Fruit fly (Drosophila melanogaster) whole organism, embryonic: ENCODE results near the gene cwo.
A peak's percentile ranks its signal among the peaks of the same experiment; 100 is the strongest.

Experiments used
- Aef1 ChIP-seq: fragments of 200-800 bp; sonication (Bioruptor generic); IDR thresholded peaks from 3 replicates; pipeline ENCODE4 v1.3.6; 2022; ENCODE audit warnings: missing biosample characterization, missing genetic modification characterization
- CG10209 ChIP-seq: fragments of 200-800 bp; sonication (Bioruptor generic); optimal IDR thresholded peaks from 3 replicates; lab custom pipeline; 2017; ENCODE audit warnings: missing biosample characterization, mild to moderate bottlenecking, missing genetic modification characterization, missing genetic modification reagents
- CG10565 ChIP-seq: fragments of 200-800 bp; sonication (Bioruptor generic); optimal IDR thresholded peaks from 3 replicates; lab custom pipeline; 2016; ENCODE audit warnings: missing biosample characterization, mild to moderate bottlenecking, missing genetic modification characterization
- CG12155 ChIP-seq: fragments of 200-800 bp; sonication (Bioruptor generic); optimal IDR thresholded peaks from 3 replicates; lab custom pipeline; 2016; ENCODE audit warnings: missing biosample characterization, missing genetic modification characterization
- CG12219 ChIP-seq: fragments of 200-800 bp; sonication (Bioruptor generic); optimal IDR thresholded peaks from 3 replicates; lab custom pipeline; 2018; ENCODE audit warnings: missing biosample characterization, mild to moderate bottlenecking, missing genetic modification characterization
- CG13296 ChIP-seq: fragments of 200-800 bp; sonication (Bioruptor generic); optimal IDR thresholded peaks from 3 replicates; lab custom pipeline; 2018; ENCODE audit warnings: missing biosample characterization, mild to moderate bottlenecking, missing genetic modification characterization
- CG13424 ChIP-seq: fragments of 200-800 bp; sonication (Bioruptor generic); optimal IDR thresholded peaks from 2 replicates; lab custom pipeline; 2019; ENCODE audit warnings: missing biosample characterization, mild to moderate bottlenecking, missing genetic modification characterization, moderate library complexity
- CG1602 ChIP-seq: fragments of 200-800 bp; sonication (Bioruptor generic); optimal IDR thresholded peaks from 3 replicates; lab custom pipeline; 2016; ENCODE audit warnings: missing biosample characterization, missing genetic modification characterization
- CG17186 ChIP-seq: fragments of 200-800 bp; sonication (Bioruptor generic); optimal IDR thresholded peaks from 3 replicates; lab custom pipeline; 2017; ENCODE audit warnings: missing biosample characterization, missing genetic modification reagents, missing genetic modification characterization
- CG17829 ChIP-seq: fragments of 200-800 bp; optimal IDR thresholded peaks from 2 replicates; lab custom pipeline; 2019; ENCODE audit warnings: missing biosample characterization, mild to moderate bottlenecking, missing genetic modification characterization, moderate library complexity
- CG18599 ChIP-seq: fragments of 200-800 bp; sonication (Bioruptor generic); optimal IDR thresholded peaks from 3 replicates; lab custom pipeline; 2017; ENCODE audit warnings: missing biosample characterization, missing genetic modification characterization, mild to moderate bottlenecking, moderate library complexity, missing genetic modification reagents
- CG2116 ChIP-seq: fragments of 200-800 bp; sonication (Bioruptor generic); optimal IDR thresholded peaks from 3 replicates; lab custom pipeline; 2018; ENCODE audit warnings: missing biosample characterization, mild to moderate bottlenecking, missing genetic modification characterization
- CG2678 ChIP-seq: fragments of 200-800 bp; sonication (Bioruptor generic); optimal IDR thresholded peaks from 3 replicates; lab custom pipeline; 2019; ENCODE audit warnings: missing biosample characterization, mild to moderate bottlenecking, missing genetic modification characterization, moderate library complexity
- CG2889 ChIP-seq: fragments of 200-800 bp; sonication (Bioruptor generic); IDR thresholded peaks from 3 replicates; pipeline ENCODE4 v1.3.6; 2022; ENCODE audit warnings: missing biosample characterization, missing genetic modification characterization
- CG31365 ChIP-seq: fragments of 200-800 bp; sonication (Bioruptor generic); optimal IDR thresholded peaks from 2 replicates; lab custom pipeline; 2018; ENCODE audit warnings: missing biosample characterization, mild to moderate bottlenecking, missing genetic modification characterization
- CG42726 ChIP-seq: fragments of 200-800 bp; sonication (Bioruptor generic); IDR thresholded peaks from 2 replicates; pipeline ENCODE4 v1.3.6; 2022; ENCODE audit warnings: missing biosample characterization, missing genetic modification characterization; ENCODE audit not compliant: partially characterized antibody
- CG4328 ChIP-seq: fragments of 200-800 bp; sonication (Bioruptor generic); optimal IDR thresholded peaks from 3 replicates; lab custom pipeline; 2017; ENCODE audit warnings: missing biosample characterization, missing genetic modification reagents, missing genetic modification characterization
- CG5953 ChIP-seq: fragments of 200-800 bp; sonication (Bioruptor generic); IDR thresholded peaks from 2 replicates; pipeline ENCODE4 v1.3.6; 2022; ENCODE audit warnings: missing biosample characterization, missing genetic modification characterization
- CG7357 ChIP-seq: fragments of 200-800 bp; sonication (Bioruptor generic); IDR thresholded peaks from 3 replicates; pipeline ENCODE4 v1.3.6; 2022; ENCODE audit warnings: missing biosample characterization, missing genetic modification characterization
- CG7987 ChIP-seq: fragments of 200-800 bp; sonication (Bioruptor generic); optimal IDR thresholded peaks from 2 replicates; lab custom pipeline; 2018; ENCODE audit warnings: missing biosample characterization, mild to moderate bottlenecking, missing genetic modification characterization, moderate library complexity
- CG9437 ChIP-seq: fragments of 200-800 bp; sonication (Bioruptor generic); optimal IDR thresholded peaks from 2 replicates; lab custom pipeline; 2018; ENCODE audit warnings: missing biosample characterization, mild to moderate bottlenecking, missing genetic modification characterization
- D ChIP-seq, 2 experiments: fragments of 200-800 bp in 1 of 2; fragments of >200 bp in 1 of 2; sonication (Bioruptor generic) in 1 of 2; optimal IDR thresholded peaks; 2 replicates in 1 of 2; 3 replicates in 1 of 2; lab custom pipeline; 2017; ENCODE audit warnings: mild to moderate bottlenecking in 1 of 2, missing biosample characterization in 1 of 2, missing genetic modification characterization in 1 of 2, missing genetic modification reagents in 1 of 2
- Ets65A ChIP-seq: fragments of 200-800 bp; sonication (Bioruptor generic); peaks from one replicate; lab custom pipeline; 2016; ENCODE audit warnings: missing biosample characterization, missing genetic modification characterization
- HmgZ ChIP-seq: fragments of 200-800 bp; sonication (Bioruptor generic); optimal IDR thresholded peaks from 2 replicates; lab custom pipeline; 2018; ENCODE audit warnings: missing biosample characterization, mild to moderate bottlenecking, missing genetic modification characterization
- Lim3 ChIP-seq: fragments of 200-800 bp; sonication (Bioruptor generic); IDR thresholded peaks from 2 replicates; pipeline ENCODE4 v1.3.6; 2022; ENCODE audit warnings: missing biosample characterization, missing genetic modification characterization
- Med ChIP-seq: fragments of 200-800 bp; sonication (Bioruptor generic); peaks from one replicate; lab custom pipeline; 2016; ENCODE audit warnings: missing biosample characterization, missing genetic modification characterization, mild to moderate bottlenecking, inconsistent platforms, moderate library complexity
- Six4 ChIP-seq: fragments of 200-800 bp; sonication (Bioruptor generic); optimal IDR thresholded peaks from 2 replicates; lab custom pipeline; 2016; ENCODE audit warnings: missing biosample characterization, missing genetic modification characterization
- Taf1 ChIP-seq: fragments of 200-800 bp; sonication (Bioruptor generic); IDR thresholded peaks from 2 replicates; pipeline ENCODE4 v1.3.6; 2022; ENCODE audit warnings: missing biosample characterization, missing genetic modification characterization
- Xbp1 ChIP-seq: fragments of 200-800 bp; sonication (Bioruptor generic); optimal IDR thresholded peaks from 3 replicates; lab custom pipeline; 2016; ENCODE audit warnings: missing biosample characterization, mild to moderate bottlenecking, missing genetic modification characterization
- bsh ChIP-seq, 2 experiments: fragments of 200-800 bp; sonication (Bioruptor generic); optimal IDR thresholded peaks; 2 replicates each; lab custom pipeline; 2017 to 2018; ENCODE audit warnings: mild to moderate bottlenecking in 2 of 2, missing biosample characterization in 2 of 2, missing genetic modification characterization in 2 of 2, moderate library complexity in 1 of 2
- croc ChIP-seq: fragments of 200-800 bp; sonication (Bioruptor generic); conservative IDR thresholded peaks from 3 replicates; pipeline ENCODE4 v1.3.6; 2022; ENCODE audit warnings: missing biosample characterization, missing genetic modification characterization
- cwo ChIP-seq: fragments of 200-800 bp; sonication (Bioruptor generic); optimal IDR thresholded peaks from 3 replicates; lab custom pipeline; 2017; ENCODE audit warnings: missing biosample characterization, missing genetic modification characterization, mild to moderate bottlenecking, moderate library complexity, missing genetic modification reagents
- dan ChIP-seq: fragments of 200-800 bp; sonication (Bioruptor generic); IDR thresholded peaks from 2 replicates; pipeline ENCODE4 v1.3.6; 2022; ENCODE audit warnings: missing biosample characterization, missing genetic modification characterization
- gcm2 ChIP-seq: fragments of 200-800 bp; sonication (Bioruptor generic); optimal IDR thresholded peaks from 2 replicates; lab custom pipeline; 2016; ENCODE audit warnings: missing biosample characterization, missing genetic modification characterization
- gsb-n ChIP-seq: fragments of 200-800 bp; sonication (Bioruptor generic); optimal IDR thresholded peaks from 3 replicates; lab custom pipeline; 2018; ENCODE audit warnings: missing biosample characterization, mild to moderate bottlenecking, missing genetic modification characterization
- kah ChIP-seq: fragments of 200-800 bp; sonication (Bioruptor generic); optimal IDR thresholded peaks from 2 replicates; lab custom pipeline; 2018; ENCODE audit warnings: missing biosample characterization, mild to moderate bottlenecking, missing genetic modification characterization
- ken ChIP-seq: fragments of 200-800 bp; sonication (Bioruptor generic); IDR thresholded peaks from 3 replicates; pipeline ENCODE4 v1.3.6; 2022; ENCODE audit warnings: missing biosample characterization, missing genetic modification characterization
- lola ChIP-seq, 3 experiments: fragments of >200 bp in 2 of 3; fragments of 200-800 bp in 1 of 3; sonication (Bioruptor generic) in 1 of 3; optimal IDR thresholded peaks; 2 replicates each; lab custom pipeline; 2017 to 2019; ENCODE audit warnings: missing biosample characterization in 3 of 3, missing genetic modification characterization in 3 of 3, mild to moderate bottlenecking in 1 of 3, moderate library complexity in 1 of 3
- nom ChIP-seq: fragments of 200-800 bp; sonication (Bioruptor generic); optimal IDR thresholded peaks from 2 replicates; lab custom pipeline; 2017; ENCODE audit warnings: missing biosample characterization, missing genetic modification characterization, mild to moderate bottlenecking, moderate library complexity, missing genetic modification reagents
- pan ChIP-seq, 4 experiments: fragments of >200 bp in 3 of 4; fragments of 200-800 bp in 1 of 4; sonication (Bioruptor generic) in 1 of 4; optimal IDR thresholded peaks in 3 of 4; IDR thresholded peaks in 1 of 4; 2 replicates each; pipeline versions ENCODE4 v1.3.6 to Lab custom; 2017 to 2022; ENCODE audit warnings: missing biosample characterization in 2 of 4, missing genetic modification characterization in 2 of 4, mixed read lengths in 1 of 4
- repo ChIP-seq: fragments of 200-800 bp; sonication (Bioruptor generic); optimal IDR thresholded peaks from 2 replicates; lab custom pipeline; 2016; ENCODE audit warnings: missing biosample characterization, missing genetic modification characterization
- sima ChIP-seq: fragments of 200-800 bp; sonication (Bioruptor generic); optimal IDR thresholded peaks from 2 replicates; lab custom pipeline; 2016; ENCODE audit warnings: missing biosample characterization, missing genetic modification characterization
- slou ChIP-seq: fragments of 200-800 bp; sonication (Bioruptor generic); optimal IDR thresholded peaks from 3 replicates; lab custom pipeline; 2016; ENCODE audit warnings: missing biosample characterization, missing genetic modification characterization
- tap ChIP-seq: fragments of 200-800 bp; optimal IDR thresholded peaks from 3 replicates; lab custom pipeline; 2019; ENCODE audit warnings: missing biosample characterization, mild to moderate bottlenecking, missing genetic modification characterization, moderate library complexity
- trh ChIP-seq: fragments of 200-800 bp; sonication (Bioruptor generic); optimal IDR thresholded peaks from 2 replicates; lab custom pipeline; 2016; ENCODE audit warnings: missing biosample characterization, missing genetic modification characterization
- tup ChIP-seq: fragments of 200-800 bp; sonication (Bioruptor generic); optimal IDR thresholded peaks from 2 replicates; lab custom pipeline; 2016; ENCODE audit warnings: missing biosample characterization, mild to moderate bottlenecking, missing genetic modification characterization, moderate library complexity
- vvl ChIP-seq: fragments of 200-800 bp; sonication (Bioruptor generic); IDR thresholded peaks from 2 replicates; pipeline ENCODE4 v1.3.6; 2022; ENCODE audit warnings: missing biosample characterization, missing genetic modification characterization
- zf30C ChIP-seq: fragments of 200-800 bp; sonication (Bioruptor generic); optimal IDR thresholded peaks from 3 replicates; lab custom pipeline; 2018; ENCODE audit warnings: missing biosample characterization, mild to moderate bottlenecking, missing genetic modification characterization
- zfh1 ChIP-seq: fragments of 200-800 bp; sonication (Bioruptor generic); IDR thresholded peaks from 3 replicates; pipeline ENCODE4 v1.3.6; 2022; ENCODE audit warnings: missing biosample characterization, missing genetic modification characterization

Gene cwo

DNA sequence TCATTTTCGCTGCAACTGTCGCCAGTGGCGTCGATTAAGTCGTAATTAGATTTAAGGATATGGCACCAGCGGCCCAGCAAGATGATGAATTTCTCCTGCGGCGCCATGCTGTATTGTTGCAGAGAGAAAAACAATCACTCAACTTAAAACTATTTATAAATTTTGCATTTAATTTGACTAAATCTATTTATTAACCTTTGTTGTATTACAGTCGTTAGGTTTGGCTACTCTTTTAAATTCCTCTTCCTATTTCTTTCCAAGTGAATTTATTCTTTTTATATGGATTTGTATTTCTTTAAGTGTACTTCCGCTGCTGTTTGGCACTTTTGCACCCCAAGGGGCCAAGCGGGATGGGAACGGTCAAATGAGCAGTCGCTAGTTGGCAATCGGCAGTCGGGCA is 60.9 kb downstream of the cwo start:
- TF ChIP-seq bsh (GFP tag; optimal IDR thresholded peaks at IDR 0.05; lab: Kevin White, UChicago) (peak in 1 of 2 experiments; percentile 81), slou (GFP tag; lab: Kevin White, UChicago) (no peak), Six4 (GFP tag; lab: Kevin White, UChicago) (peak; percentile 21), tup (GFP tag; lab: Kevin White, UChicago) (no peak), lola (GFP tag; optimal IDR thresholded peaks at IDR 0.05; lab: Kevin White, UChicago) (peak in 1 of 3 experiments; percentile 69), trh (GFP tag; lab: Kevin White, UChicago) (no peak), CG2889 (no peak), pan (optimal IDR thresholded peaks at IDR 0.05; lab: Kevin White, UChicago) (no peak), pan (GFP tag; optimal IDR thresholded peaks at IDR 0.05 in 1 of 2, IDR thresholded peaks at IDR 0.05 in 1 of 2) (peak in 1 of 2 experiments; percentile 25), CG12155 (GFP tag; lab: Kevin White, UChicago) (no peak), CG4328 (GFP tag; lab: Kevin White, UChicago) (no peak), cwo (GFP tag; lab: Kevin White, UChicago) (no peak), CG2116 (GFP tag; lab: Kevin White, UChicago) (no peak), CG7987 (no peak), zf30C (GFP tag; lab: Kevin White, UChicago) (peak; percentile 52), zfh1 (GFP tag; lab: Robert Waterston, UW) (peak; percentile 39; the same call in 1 of the 3 replicates), CG31365 (tag; lab: Kevin White, UChicago) (no peak), CG17829 (tag; lab: Kevin White, UChicago) (peak; percentile 64), gsb-n (tag; lab: Kevin White, UChicago) (peak; percentile 32), CG18599 (GFP tag; lab: Kevin White, UChicago) (peak; percentile 36), nom (no peak), CG9437 (GFP tag; lab: Kevin White, UChicago) (no peak), kah (GFP tag; lab: Kevin White, UChicago) (peak; percentile 25), CG12219 (GFP tag; lab: Kevin White, UChicago) (peak; percentile 2), ken (GFP tag; lab: Robert Waterston, UW) (no peak), sima (GFP tag; lab: Kevin White, UChicago) (no peak), croc (GFP tag; lab: Robert Waterston, UW) (0 out of 3 replicates have a peak, but pooled peaks have one; percentile 29), CG17186 (no peak), Med (GFP tag; lab: Kevin White, UChicago) (no peak), CG42726 (GFP tag; lab: Robert Waterston, UW) (no peak), CG7357 (GFP tag; lab: Robert Waterston, UW) (no peak), HmgZ (tag; lab: Kevin White, UChicago) (no peak), dan (no peak), repo (GFP tag; lab: Kevin White, UChicago) (no peak), Ets65A (GFP tag; lab: Kevin White, UChicago) (peak; percentile 75), D (optimal IDR thresholded peaks at IDR 0.05; lab: Kevin White, UChicago) (no peak), D (GFP tag; optimal IDR thresholded peaks at IDR 0.05; lab: Kevin White, UChicago) (peak; percentile 66), CG10565 (GFP tag; lab: Kevin White, UChicago) (no peak), CG10209 (GFP tag; lab: Kevin White, UChicago) (peak; percentile 17), CG13424 (tag; lab: Kevin White, UChicago) (peak; percentile 53), Xbp1 (GFP tag; lab: Kevin White, UChicago) (peak; percentile 29), Aef1 (GFP tag; lab: Robert Waterston, UW) (no peak), gcm2 (no peak), vvl (GFP tag; lab: Robert Waterston, UW) (peak; percentile 51; the same call in 1 of the 2 replicates), Lim3 (GFP tag; lab: Robert Waterston, UW) (no peak), Taf1 (no peak), CG5953 (GFP tag; lab: Robert Waterston, UW) (no peak), tap (peak; percentile 50), CG2678 (tag; lab: Kevin White, UChicago) (peak; percentile 61), CG13296 (GFP tag; lab: Kevin White, UChicago) (no peak), CG1602 (GFP tag; lab: Kevin White, UChicago) (no peak)
